Fruit fly (Drosophila melanogaster): Measurements from ENCODE around the gene TrissinR.

TrissinR gene

dm6 chr2L:5876474-5877067 lies 52.8 kb downstream of the TrissinR start (continued):
- TF ChIP-seq CG6765 (GFP tag; optimal IDR thresholded peaks at IDR 0.05) (peak; percentile 36), esg (GFP tag; conservative IDR thresholded peaks at IDR 0.05) (no peak), CG10654 (GFP tag; optimal IDR thresholded peaks at IDR 0.05) (no peak), Gug (GFP tag; IDR thresholded peaks at IDR 0.05) (no peak), crol (GFP tag; IDR thresholded peaks at IDR 0.05) (no peak), gem (tag; optimal IDR thresholded peaks at IDR 0.05) (peak; percentile 45), HmgZ (tag; optimal IDR thresholded peaks at IDR 0.05) (peak; percentile 53), CG7745 (tag; optimal IDR thresholded peaks at IDR 0.05) (no peak), Taf1 (GFP tag; IDR thresholded peaks at IDR 0.05) (no peak), sd (tag; optimal IDR thresholded peaks at IDR 0.05) (peak; percentile 49), unpg (GFP tag; optimal IDR thresholded peaks at IDR 0.05) (peak; percentile 66), insv (GFP tag; optimal IDR thresholded peaks at IDR 0.05) (no peak), knrl (GFP tag; IDR thresholded peaks at IDR 0.05; ENCODE audit: partially characterized antibody) (no peak), Ssrp (tag; optimal IDR thresholded peaks at IDR 0.05) (no peak), CG12744 (GFP tag; optimal IDR thresholded peaks at IDR 0.05) (no peak), dysf (GFP tag; IDR thresholded peaks at IDR 0.05) (no peak), pan (optimal IDR thresholded peaks at IDR 0.05) (no peak), pan (GFP tag; optimal IDR thresholded peaks at IDR 0.05 in 1 of 2, IDR thresholded peaks at IDR 0.05 in 1 of 2) (peak in 1 of 2 experiments; percentile 15), Ada2b (GFP tag; IDR thresholded peaks at IDR 0.05) (no peak), run (tag; optimal IDR thresholded peaks at IDR 0.05) (no peak), br (optimal IDR thresholded peaks at IDR 0.05) (no peak), CG11085 (GFP tag; IDR thresholded peaks at IDR 0.05) (no peak), dimm (GFP tag; IDR thresholded peaks at IDR 0.05) (no peak), CG15514 (GFP tag; optimal IDR thresholded peaks at IDR 0.05) (peak; percentile 60), HLH3B (GFP tag; IDR thresholded peaks at IDR 0.05) (no peak; the same call in 1 of the 2 replicates), CG17385 (GFP tag; optimal IDR thresholded peaks at IDR 0.05) (peak; percentile 44), Adf1 (GFP tag; IDR thresholded peaks at IDR 0.05) (no peak), ro (GFP tag; IDR thresholded peaks at IDR 0.05) (no peak), CG4328 (GFP tag; optimal IDR thresholded peaks at IDR 0.05) (peak; percentile 20), mld (GFP tag; IDR thresholded peaks at IDR 0.05; ENCODE audit: partially characterized antibody) (no peak), CG1529 (GFP tag; optimal IDR thresholded peaks at IDR 0.05) (peak; percentile 0), sens-2 (GFP tag; IDR thresholded peaks at IDR 0.05) (no peak), CG13775 (GFP tag; optimal IDR thresholded peaks at IDR 0.05) (peak; percentile 15), CG10565 (GFP tag; optimal IDR thresholded peaks at IDR 0.05) (no peak), CG13624 (GFP tag; optimal IDR thresholded peaks at IDR 0.05) (no peak), CG3065 (GFP tag; optimal IDR thresholded peaks at IDR 0.05) (no peak), Rfx (GFP tag; IDR thresholded peaks at IDR 0.05) (peak; percentile 53; the same call in 1 of the 2 replicates), CG16863 (GFP tag; optimal IDR thresholded peaks at IDR 0.05) (no peak), lola (GFP tag; optimal IDR thresholded peaks at IDR 0.05) (no peak), Elba2 (GFP tag; optimal IDR thresholded peaks at IDR 0.05) (no peak), CG1602 (GFP tag; optimal IDR thresholded peaks at IDR 0.05) (no peak), CG2120 (GFP tag; optimal IDR thresholded peaks at IDR 0.05) (peak; percentile 31), tgo (GFP tag; IDR thresholded peaks at IDR 0.05) (no peak), dmrt99B (tag; optimal IDR thresholded peaks at IDR 0.05) (peak; percentile 20), CG17186 (GFP tag; optimal IDR thresholded peaks at IDR 0.05) (no peak), CG7839 (tag; optimal IDR thresholded peaks at IDR 0.05) (peak; percentile 13), CG11723 (GFP tag; optimal IDR thresholded peaks at IDR 0.05) (peak; percentile 1), CG14050 (GFP tag; IDR thresholded peaks at IDR 0.05) (no peak), CG18599 (GFP tag; optimal IDR thresholded peaks at IDR 0.05) (peak; percentile 62), CG7271 (tag; optimal IDR thresholded peaks at IDR 0.05) (peak; percentile 38), CG7963 (GFP tag; IDR thresholded peaks at IDR 0.05; ENCODE audit: partially characterized antibody) (no peak)
